Worm (Caenorhabditis elegans): ENCODE results near the gene col-72.

col-72 gene

DNA sequence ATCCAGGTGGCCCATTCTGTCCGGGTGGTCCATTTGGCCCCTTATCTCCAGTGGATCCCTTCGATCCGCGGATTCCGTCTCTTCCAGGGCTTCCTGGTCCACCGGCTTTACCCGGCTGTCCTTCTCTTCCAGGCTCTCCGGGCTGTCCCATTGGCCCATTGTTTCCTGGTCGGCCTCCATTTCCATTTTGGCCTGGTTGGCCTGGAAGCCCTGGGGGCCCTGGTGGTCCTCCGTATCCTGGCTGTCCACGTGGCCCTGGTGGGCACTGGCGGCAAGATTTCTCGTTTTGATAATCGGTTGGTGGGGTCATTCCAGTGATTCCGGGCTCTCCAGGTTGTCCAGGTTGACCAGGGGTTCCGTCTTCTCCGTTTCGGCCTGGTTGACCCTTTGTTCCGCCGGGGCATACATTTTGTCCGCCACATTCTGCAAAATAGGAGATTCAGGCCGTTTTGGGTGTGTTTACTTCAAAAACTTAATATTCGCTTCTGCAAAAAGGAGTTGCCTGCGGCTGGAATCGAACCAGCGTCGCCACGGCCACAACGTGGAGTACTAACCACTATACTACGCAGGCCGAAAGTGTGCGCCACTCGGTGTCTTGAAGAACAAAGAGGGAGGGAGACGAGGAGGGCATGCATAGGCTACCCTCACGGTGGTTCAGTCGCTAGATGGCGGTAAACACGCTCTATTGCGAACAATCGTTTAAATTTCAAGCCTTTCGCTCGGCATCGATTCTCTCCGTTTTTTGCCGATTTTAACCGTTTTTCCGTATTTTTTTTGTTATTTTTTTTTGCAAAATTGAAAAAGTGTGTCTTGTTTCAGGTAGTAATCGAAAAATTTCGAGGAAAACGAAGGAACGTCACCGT, 2.8 kb downstream of the col-72 start, which contains the start of gene W09G10.9:
Gene W09G10.9, plus strand, starts transcription at position 813 of the 863 bp plus-strand sequence.
- TF ChIP-seq klf-2 (GFP tag; conservative IDR thresholded peaks at IDR 0.05): peak; percentile 91
- TF ChIP-seq tab-1 (GFP tag; IDR thresholded peaks at IDR 0.05): peak; percentile 96
- TF ChIP-seq T22C8.4 (GFP tag; IDR thresholded peaks at IDR 0.05): peak; percentile 92
- TF ChIP-seq med-1 (GFP tag; optimal IDR thresholded peaks at IDR 0.05; ENCODE audit: insufficient read depth): peak; percentile 43
- TF ChIP-seq ref-1 (GFP tag; conservative IDR thresholded peaks at IDR 0.05): peak; percentile 89
- TF ChIP-seq ztf-29 (GFP tag; IDR thresholded peaks at IDR 0.05): peak; percentile 87
- TF ChIP-seq flt-1 (GFP tag; IDR thresholded peaks at IDR 0.05): peak; percentile 95
- TF ChIP-seq cog-1 (tag; optimal IDR thresholded peaks at IDR 0.05): peak; percentile 4
- peak; percentile 93 for TF ChIP-seq ztf-23 (GFP tag; IDR thresholded peaks at IDR 0.05)

DNA sequence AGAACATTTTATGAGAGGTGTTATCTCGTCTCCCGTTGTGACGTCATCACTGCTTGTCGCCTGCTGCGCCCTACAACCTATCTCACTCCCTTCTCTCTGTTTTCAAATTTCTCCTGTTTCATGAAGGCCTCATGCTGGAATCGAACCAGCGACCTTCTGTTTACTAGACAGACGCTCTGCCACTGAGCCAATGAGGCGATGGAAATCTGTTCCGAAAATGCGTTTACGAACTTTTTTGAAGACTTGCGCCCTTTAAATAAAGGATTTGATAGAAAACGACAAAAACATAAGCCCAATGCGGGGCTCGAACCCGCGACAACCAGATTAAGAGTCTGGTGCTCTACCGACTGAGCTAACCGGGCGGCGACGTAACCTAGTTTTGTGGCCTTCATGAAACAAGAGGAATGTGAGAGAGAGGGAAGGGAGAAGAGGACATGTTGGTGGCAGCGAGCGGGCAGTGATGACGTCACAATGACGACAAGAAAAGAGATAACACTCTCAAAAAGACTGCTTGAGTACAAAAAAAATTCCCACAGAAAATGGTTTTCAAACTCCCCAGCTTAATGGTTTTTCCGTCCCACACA, 4.9 kb downstream of the col-72 start, which contains the start of gene clec-126:
Gene clec-126, plus strand, starts transcription at position 534 of the 584 bp plus-strand sequence.
- peak; percentile 62 for TF ChIP-seq med-1 (GFP tag; optimal IDR thresholded peaks at IDR 0.05; ENCODE audit: insufficient read depth)
- peak; percentile 86; the same call in 1 of the 2 replicates for TF ChIP-seq ztf-29 (GFP tag; IDR thresholded peaks at IDR 0.05)
- TF ChIP-seq T22C8.4 (GFP tag; IDR thresholded peaks at IDR 0.05): peak; percentile 88
- peak; percentile 89 for TF ChIP-seq tab-1 (GFP tag; IDR thresholded peaks at IDR 0.05)
- TF ChIP-seq cog-1 (tag; optimal IDR thresholded peaks at IDR 0.05): peak; percentile 87
- peak; percentile 81 for TF ChIP-seq ref-1 (GFP tag; conservative IDR thresholded peaks at IDR 0.05)
- TF ChIP-seq ztf-23 (GFP tag; IDR thresholded peaks at IDR 0.05): peak; percentile 87; the same call in 1 of the 2 replicates
- peak; percentile 84 for TF ChIP-seq klf-2 (GFP tag; conservative IDR thresholded peaks at IDR 0.05)
- TF ChIP-seq flt-1 (GFP tag; IDR thresholded peaks at IDR 0.05): peak; percentile 93

DNA sequence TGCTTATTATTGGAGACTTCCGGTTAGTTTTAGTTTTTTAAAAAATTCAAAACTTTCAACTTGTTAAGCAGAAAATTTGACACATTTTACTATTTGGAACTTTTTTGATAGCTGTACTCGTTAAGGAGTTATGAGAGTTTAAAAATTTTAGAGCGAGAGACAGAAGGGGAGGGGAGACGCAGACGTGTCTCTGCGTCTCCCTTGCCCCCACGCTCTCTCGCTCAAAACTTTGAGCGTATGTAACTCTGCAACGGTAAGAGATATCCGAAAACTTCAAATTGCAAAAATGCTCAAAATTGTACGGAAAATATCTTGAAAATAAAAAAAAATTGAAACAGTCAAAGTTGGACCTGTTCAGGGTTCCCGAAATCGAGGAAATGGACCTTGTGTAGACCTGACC, 7.8 kb downstream of the col-72 start:
- TF ChIP-seq med-1 (GFP tag; optimal IDR thresholded peaks at IDR 0.05; ENCODE audit: insufficient read depth) (no peak), tab-1 (GFP tag; IDR thresholded peaks at IDR 0.05) (no peak), cog-1 (tag; optimal IDR thresholded peaks at IDR 0.05) (no peak), ztf-29 (GFP tag; IDR thresholded peaks at IDR 0.05) (no peak), ref-1 (GFP tag; conservative IDR thresholded peaks at IDR 0.05) (no peak), flt-1 (GFP tag; IDR thresholded peaks at IDR 0.05) (no peak), klf-2 (GFP tag; conservative IDR thresholded peaks at IDR 0.05) (no peak), T22C8.4 (GFP tag; IDR thresholded peaks at IDR 0.05) (no peak), ztf-23 (GFP tag; IDR thresholded peaks at IDR 0.05) (no peak)

DNA sequence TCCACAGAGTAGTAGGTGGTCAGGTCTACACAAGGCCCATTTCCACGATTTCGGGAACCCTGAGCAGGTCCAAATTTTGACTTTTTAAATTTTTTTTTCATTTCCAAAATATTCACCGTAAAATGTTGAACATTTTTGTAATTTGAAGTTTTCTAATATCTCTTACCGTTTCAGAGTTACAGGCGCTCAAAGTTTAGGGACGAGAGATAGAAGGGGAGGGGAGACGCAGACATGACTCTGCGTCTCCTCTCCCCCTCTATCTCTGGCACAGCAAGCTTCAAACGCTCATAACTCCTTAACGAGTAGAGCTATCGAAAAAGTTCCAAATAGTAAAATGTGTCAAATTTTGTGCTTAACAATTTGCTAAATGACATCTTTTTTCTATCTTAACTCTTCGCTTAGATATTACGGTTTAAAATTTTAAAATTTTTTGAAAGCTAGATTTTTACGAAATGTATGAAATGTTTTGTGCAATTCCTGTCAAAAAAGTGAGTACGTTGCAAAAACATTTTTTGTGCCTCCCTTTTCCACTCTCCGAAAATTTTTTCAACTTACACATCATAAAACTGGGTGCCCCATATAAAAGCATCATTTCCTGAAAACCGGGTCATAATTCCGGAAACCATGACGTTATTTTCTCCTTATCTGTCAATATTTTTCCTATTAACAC, 8.5 kb downstream of the col-72 start, which contains the start of the genes Y49F6B.14 and clec-125:
Gene Y49F6B.14, minus strand, starts transcription at position 101 of the 670 bp plus-strand sequence.
Gene clec-125, plus strand, starts transcription at position 620 of the 670 bp plus-strand sequence.
- TF ChIP-seq klf-2 (GFP tag; conservative IDR thresholded peaks at IDR 0.05) (no peak), ref-1 (GFP tag; conservative IDR thresholded peaks at IDR 0.05) (no peak), ztf-23 (GFP tag; IDR thresholded peaks at IDR 0.05) (no peak), med-1 (GFP tag; optimal IDR thresholded peaks at IDR 0.05; ENCODE audit: insufficient read depth) (no peak), cog-1 (tag; optimal IDR thresholded peaks at IDR 0.05) (no peak), ztf-29 (GFP tag; IDR thresholded peaks at IDR 0.05) (no peak), flt-1 (GFP tag; IDR thresholded peaks at IDR 0.05) (no peak), T22C8.4 (GFP tag; IDR thresholded peaks at IDR 0.05) (no peak), tab-1 (GFP tag; IDR thresholded peaks at IDR 0.05) (no peak)

DNA sequence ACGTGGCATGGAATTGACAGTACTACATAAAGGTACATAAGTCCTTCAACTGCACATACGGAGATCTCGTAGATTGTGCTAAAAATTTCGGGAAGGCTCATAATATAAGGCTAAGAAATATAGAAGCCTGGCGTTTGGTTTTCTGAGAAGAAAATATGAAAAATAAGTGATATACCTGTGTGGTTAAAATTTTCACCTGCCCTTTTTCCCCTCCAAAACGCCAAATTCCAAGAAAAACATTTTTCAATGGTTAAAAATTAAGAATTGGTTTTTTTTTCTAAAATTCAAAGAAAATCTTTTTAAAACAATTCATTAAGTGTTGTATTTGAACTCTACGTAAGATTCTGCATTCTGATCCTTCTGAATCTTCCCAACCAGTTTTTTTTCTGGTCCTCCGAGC, 9.4 kb downstream of the col-72 start, which contains the start of gene srz-5:
Gene srz-5, minus strand, starts transcription at position 101 of the 400 bp plus-strand sequence.
- TF ChIP-seq ref-1 (GFP tag; conservative IDR thresholded peaks at IDR 0.05): no peak
- no peak for TF ChIP-seq med-1 (GFP tag; optimal IDR thresholded peaks at IDR 0.05; ENCODE audit: insufficient read depth)
- no peak for TF ChIP-seq ztf-23 (GFP tag; IDR thresholded peaks at IDR 0.05)
- TF ChIP-seq tab-1 (GFP tag; IDR thresholded peaks at IDR 0.05): no peak

DNA sequence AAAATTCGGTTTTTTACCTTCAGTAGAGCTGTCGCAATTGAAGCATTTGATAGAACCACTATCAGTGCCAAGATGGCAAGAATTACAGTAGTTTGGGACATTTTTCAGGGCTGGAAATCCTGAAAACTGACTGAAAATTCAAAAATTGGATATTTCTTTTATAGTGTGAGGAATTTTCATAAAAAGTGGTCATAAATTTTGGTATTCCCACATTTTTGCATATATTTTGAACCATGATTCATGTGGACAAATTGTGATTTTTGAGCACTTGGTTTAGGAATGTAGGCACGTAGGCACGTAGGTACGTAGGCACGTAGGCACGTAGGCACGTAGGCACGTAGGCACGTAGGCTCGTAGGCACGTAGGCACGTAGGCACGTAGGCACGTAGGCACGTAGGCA, 11.8 kb downstream of the col-72 start, which contains the start of gene Y49F6B.19:
Gene Y49F6B.19, minus strand, starts transcription at position 101 of the 400 bp plus-strand sequence.
- no peak for TF ChIP-seq tab-1 (GFP tag; IDR thresholded peaks at IDR 0.05)
- TF ChIP-seq klf-2 (GFP tag; conservative IDR thresholded peaks at IDR 0.05): no peak
- no peak for TF ChIP-seq med-1 (GFP tag; optimal IDR thresholded peaks at IDR 0.05; ENCODE audit: insufficient read depth)
- TF ChIP-seq ztf-23 (GFP tag; IDR thresholded peaks at IDR 0.05): no peak
- no peak for TF ChIP-seq T22C8.4 (GFP tag; IDR thresholded peaks at IDR 0.05)
- TF ChIP-seq cog-1 (tag; optimal IDR thresholded peaks at IDR 0.05): no peak
- no peak for TF ChIP-seq ztf-29 (GFP tag; IDR thresholded peaks at IDR 0.05)
- no peak for TF ChIP-seq ref-1 (GFP tag; conservative IDR thresholded peaks at IDR 0.05)
- no peak for TF ChIP-seq flt-1 (GFP tag; IDR thresholded peaks at IDR 0.05)

DNA sequence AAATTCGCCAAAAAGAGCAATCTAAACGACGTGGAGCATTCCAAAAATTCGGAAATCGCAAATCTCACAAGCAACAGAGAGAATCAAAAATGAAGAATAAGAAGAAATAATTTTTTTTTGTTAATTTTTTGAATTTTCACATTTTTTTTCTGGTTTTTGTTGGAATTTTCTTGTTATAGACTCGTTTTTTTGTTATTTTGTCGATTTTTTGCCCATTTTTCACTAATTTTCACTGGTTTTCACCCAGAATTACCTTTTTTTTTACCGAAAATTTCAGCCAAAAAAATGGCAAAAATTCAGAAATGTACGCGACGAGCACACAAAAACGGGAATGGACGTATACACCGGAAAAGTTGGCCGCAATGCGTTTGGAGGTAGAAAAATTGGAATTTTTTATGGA, 19.3 kb downstream of the col-72 start, which contains the start of gene cyh-1:
Gene cyh-1, plus strand, starts transcription at position 301 of the 400 bp plus-strand sequence.
- TF ChIP-seq ref-1 (GFP tag; conservative IDR thresholded peaks at IDR 0.05) (no peak), med-1 (GFP tag; optimal IDR thresholded peaks at IDR 0.05; ENCODE audit: insufficient read depth) (no peak), ztf-29 (GFP tag; IDR thresholded peaks at IDR 0.05) (no peak), cog-1 (tag; optimal IDR thresholded peaks at IDR 0.05) (no peak), tab-1 (GFP tag; IDR thresholded peaks at IDR 0.05) (no peak), T22C8.4 (GFP tag; IDR thresholded peaks at IDR 0.05) (no peak), klf-2 (GFP tag; conservative IDR thresholded peaks at IDR 0.05) (no peak), flt-1 (GFP tag; IDR thresholded peaks at IDR 0.05) (no peak), ztf-23 (GFP tag; IDR thresholded peaks at IDR 0.05) (no peak)

Measured in whole organism, midembryonic.